Fruit fly (Drosophila melanogaster): ENCODE measurements around the gene CG31668.

CG31668 gene

dm6 chr2L:2221649-2222150, 15.7 kb upstream of the CG31668 start (continued):
- peak; percentile 95 for TF ChIP-seq CG12942 (GFP tag; optimal IDR thresholded peaks at IDR 0.05)
- TF ChIP-seq dpn (GFP tag; optimal IDR thresholded peaks at IDR 0.05) = peak; percentile 95 to 97
- TF ChIP-seq Dp (GFP tag; optimal IDR thresholded peaks at IDR 0.05) = peak; percentile 10
- TF ChIP-seq CG12659 (GFP tag; optimal IDR thresholded peaks at IDR 0.05) = peak; percentile 98
- TF ChIP-seq fd3F (GFP tag; optimal IDR thresholded peaks at IDR 0.05) = peak; percentile 94
- peak; percentile 85 for TF ChIP-seq Antp (GFP tag; optimal IDR thresholded peaks at IDR 0.05)
- TF ChIP-seq Fer2 (tag; optimal IDR thresholded peaks at IDR 0.05) = peak; percentile 91
- TF ChIP-seq CG4617 (GFP tag; optimal IDR thresholded peaks at IDR 0.05; ENCODE audit: borderline replicate concordance) = peak; percentile 77
- peak; percentile 97 for TF ChIP-seq Mad (GFP tag; optimal IDR thresholded peaks at IDR 0.05)
- peak; percentile 99 for TF ChIP-seq CG32532 (GFP tag; IDR thresholded peaks at IDR 0.05)
- peak; percentile 94 for TF ChIP-seq CG13775 (GFP tag; optimal IDR thresholded peaks at IDR 0.05)
- peak; percentile 96 for TF ChIP-seq sug (tag; optimal IDR thresholded peaks at IDR 0.05)
- peak; percentile 93 for TF ChIP-seq peb (GFP tag; IDR thresholded peaks at IDR 0.05)
- peak; percentile 96 for TF ChIP-seq CG17359 (tag; optimal IDR thresholded peaks at IDR 0.05)
- peak; percentile 96 for TF ChIP-seq CG1602 (GFP tag; optimal IDR thresholded peaks at IDR 0.05)
- TF ChIP-seq bab2 (GFP tag; optimal IDR thresholded peaks at IDR 0.05) = peak; percentile 93
- TF ChIP-seq ems (GFP tag; optimal IDR thresholded peaks at IDR 0.05) = peak; percentile 94
- peak; percentile 95 for TF ChIP-seq jumu (GFP tag; optimal IDR thresholded peaks at IDR 0.05)

DNA sequence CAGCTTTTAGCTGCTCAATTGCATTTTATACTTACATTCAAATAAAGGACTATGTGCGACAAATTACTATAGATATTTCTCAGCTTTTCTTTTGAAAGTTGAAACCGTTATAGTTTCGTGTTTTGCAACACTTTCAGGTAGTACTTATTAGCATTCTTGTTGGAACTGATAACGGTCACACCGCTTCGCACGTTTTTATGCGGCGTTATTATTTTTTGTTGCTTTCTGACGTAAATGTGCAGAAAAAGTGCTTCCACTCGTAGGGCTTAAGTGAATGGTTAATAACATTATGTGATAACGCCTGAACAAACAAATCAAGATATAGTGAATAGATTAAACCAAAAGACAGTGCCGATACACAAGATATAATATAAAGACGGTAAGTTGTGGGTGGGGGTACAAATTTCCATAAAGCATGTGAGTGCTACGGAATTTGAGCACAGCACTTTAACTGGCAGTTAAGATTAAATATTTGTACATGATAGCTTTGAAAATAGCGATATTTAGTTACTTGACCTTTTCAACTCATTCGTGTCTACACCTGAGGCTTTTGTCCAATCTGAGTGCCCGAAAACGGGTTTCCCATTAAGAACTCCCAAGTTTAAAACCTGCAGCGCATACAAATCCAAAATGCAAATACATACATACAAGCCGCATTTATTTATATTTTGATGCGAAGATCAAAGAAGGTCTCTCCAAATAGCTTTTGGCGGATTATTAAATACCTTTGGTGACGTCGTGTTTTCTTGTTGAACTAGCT, 14.8 kb upstream of the CG31668 start, which contains the start of gene papi:
TSS of gene papi (plus strand) at position 176 of the 760 bp plus-strand sequence.
- peak; percentile 27 for TF ChIP-seq CG9437 (GFP tag; optimal IDR thresholded peaks at IDR 0.05)
- no peak for TF ChIP-seq CG8089 (GFP tag; optimal IDR thresholded peaks at IDR 0.05)
- no peak for TF ChIP-seq Jarid2 (GFP tag; optimal IDR thresholded peaks at IDR 0.05)
- TF ChIP-seq CG8765 (GFP tag; IDR thresholded peaks at IDR 0.05) = no peak
- no peak for TF ChIP-seq CG12104 (GFP tag; optimal IDR thresholded peaks at IDR 0.05)
- TF ChIP-seq CG10431 (GFP tag; optimal IDR thresholded peaks at IDR 0.05) = peak; percentile 22
- no peak for TF ChIP-seq ATbp (GFP tag; optimal IDR thresholded peaks at IDR 0.05)
- no peak for TF ChIP-seq Nf-YA (GFP tag; IDR thresholded peaks at IDR 0.05)
- TF ChIP-seq MBD-R2 (GFP tag; IDR thresholded peaks at IDR 0.05) = peak; percentile 39
- no peak for TF ChIP-seq C15 (GFP tag; IDR thresholded peaks at IDR 0.05)
- no peak for TF ChIP-seq otp (GFP tag; IDR thresholded peaks at IDR 0.05)
- TF ChIP-seq stwl (tag; optimal IDR thresholded peaks at IDR 0.05) = peak; percentile 46
- no peak for TF ChIP-seq tap (tag; optimal IDR thresholded peaks at IDR 0.05)
- no peak for TF ChIP-seq bsh (GFP tag; optimal IDR thresholded peaks at IDR 0.05)
- peak; percentile 20 for TF ChIP-seq BEAF-32 (GFP tag; optimal IDR thresholded peaks at IDR 0.05)
- no peak for TF ChIP-seq CG4820 (GFP tag; optimal IDR thresholded peaks at IDR 0.05)
- TF ChIP-seq grau (tag; optimal IDR thresholded peaks at IDR 0.05) = peak; percentile 3
- TF ChIP-seq ewg (GFP tag; optimal IDR thresholded peaks at IDR 0.05) = no peak
- TF ChIP-seq cwo (GFP tag; optimal IDR thresholded peaks at IDR 0.05) = peak; percentile 66
- peak in 1 of 2 experiments; percentile 92 for TF ChIP-seq insv (GFP tag; optimal IDR thresholded peaks at IDR 0.05)
- TF ChIP-seq CG13424 (tag; optimal IDR thresholded peaks at IDR 0.05) = no peak
- no peak for TF ChIP-seq kay (GFP tag; optimal IDR thresholded peaks at IDR 0.05)
- TF ChIP-seq CG3847 (GFP tag; IDR thresholded peaks at IDR 0.05) = no peak
- peak; percentile 4 for TF ChIP-seq CG13624 (GFP tag; optimal IDR thresholded peaks at IDR 0.05)
- TF ChIP-seq CG13287 (GFP tag; IDR thresholded peaks at IDR 0.05; ENCODE audit: partially characterized antibody) = 0 out of 2 replicates have a peak, but pooled peaks have one; percentile 15
- no peak for TF ChIP-seq sens-2 (GFP tag; IDR thresholded peaks at IDR 0.05)
- peak; percentile 27 for TF ChIP-seq CG17385 (GFP tag; optimal IDR thresholded peaks at IDR 0.05)
- TF ChIP-seq bab2 (GFP tag; optimal IDR thresholded peaks at IDR 0.05) = no peak
- TF ChIP-seq Awh (GFP tag; IDR thresholded peaks at IDR 0.05) = no peak
- TF ChIP-seq Hr39 (optimal IDR thresholded peaks at IDR 0.05) = no peak
- peak; percentile 52 for TF ChIP-seq trem (tag; optimal IDR thresholded peaks at IDR 0.05)
- no peak for TF ChIP-seq CG14441 (GFP tag; IDR thresholded peaks at IDR 0.05)
